In genomic region chr3R:29157418-29158398, dm6 we compare ENCODE assay signal across 6 fruit fly cellular contexts.
TF ChIP-seq lines count a peak whose summit lies in the region.

Gene rdog, plus strand, starts transcription at chr3R:29158122.

- no peak for TF ChIP-seq CTCF in whole organism, embryonic (GFP tag; optimal IDR thresholded peaks at IDR 0.05; lab: Kevin White, UChicago)

TF ChIP-seq in whole organism, 6 proteins besides CTCF, POLR2A, EP300 and RAD21:
- peak; percentile 97 for TF ChIP-seq pan (optimal IDR thresholded peaks at IDR 0.05; lab: Kevin White, UChicago)
- TF ChIP-seq EcR (GFP tag; optimal IDR thresholded peaks at IDR 0.05; lab: Kevin White, UChicago) = no peak

TF ChIP-seq in whole organism, adult, 20 proteins besides CTCF, POLR2A, EP300 and RAD21 (continues in another document):
- TF ChIP-seq CG12768 (GFP tag; optimal IDR thresholded peaks at IDR 0.05; lab: Kevin White, UChicago) = peak; percentile 86
- TF ChIP-seq CG33017 (tag; optimal IDR thresholded peaks at IDR 0.05; lab: Kevin White, UChicago) = peak; percentile 77
- peak; percentile 65 for TF ChIP-seq Crg-1 (GFP tag; optimal IDR thresholded peaks at IDR 0.05; lab: Kevin White, UChicago)
- TF ChIP-seq kay (GFP tag; lab: Kevin White, UChicago; ENCODE audit: borderline replicate concordance) = no peak
- TF ChIP-seq CG1620 (GFP tag; optimal IDR thresholded peaks at IDR 0.05; lab: Kevin White, UChicago) = peak; percentile 62
- TF ChIP-seq CG5204 (GFP tag; optimal IDR thresholded peaks at IDR 0.05; lab: Kevin White, UChicago) = no peak
- TF ChIP-seq CG7101 (tag; optimal IDR thresholded peaks at IDR 0.05; lab: Kevin White, UChicago) = peak; percentile 80
- peak; percentile 71 for TF ChIP-seq Mnt (GFP tag; optimal IDR thresholded peaks at IDR 0.05; lab: Kevin White, UChicago)
- peak in 1 of 2 experiments; percentile 10 for TF ChIP-seq cnc (optimal IDR thresholded peaks at IDR 0.05; lab: Kevin White, UChicago)
- TF ChIP-seq toe (GFP tag; optimal IDR thresholded peaks at IDR 0.05; lab: Kevin White, UChicago) = no peak
- TF ChIP-seq CG14711 (tag; optimal IDR thresholded peaks at IDR 0.05; lab: Kevin White, UChicago) = peak; percentile 63
- TF ChIP-seq CG7045 (GFP tag; optimal IDR thresholded peaks at IDR 0.05; lab: Kevin White, UChicago) = peak; percentile 82
- peak; percentile 97 for TF ChIP-seq ovo (GFP tag; optimal IDR thresholded peaks at IDR 0.05; lab: Kevin White, UChicago)
- TF ChIP-seq tj (GFP tag; optimal IDR thresholded peaks at IDR 0.05; lab: Kevin White, UChicago) = peak; percentile 59
- TF ChIP-seq Hr96 (GFP tag; optimal IDR thresholded peaks at IDR 0.05; lab: Kevin White, UChicago) = peak; percentile 89
- peak; percentile 74 for TF ChIP-seq cic (GFP tag; optimal IDR thresholded peaks at IDR 0.05; lab: Kevin White, UChicago)
- peak; percentile 73 for TF ChIP-seq pad (GFP tag; optimal IDR thresholded peaks at IDR 0.05; lab: Kevin White, UChicago)

TF ChIP-seq in whole organism, embryonic, 481 proteins besides CTCF, POLR2A, EP300 and RAD21 (continues in another document):
- peak; percentile 87 for TF ChIP-seq CG10543 (GFP tag; optimal IDR thresholded peaks at IDR 0.05; lab: Kevin White, UChicago)
- TF ChIP-seq Side (GFP tag; optimal IDR thresholded peaks at IDR 0.05; lab: Kevin White, UChicago) = peak; percentile 73
- peak; percentile 52 for TF ChIP-seq CG31441 (GFP tag; IDR thresholded peaks at IDR 0.05; lab: Robert Waterston, UW)
- peak; percentile 72 for TF ChIP-seq CG12219 (GFP tag; optimal IDR thresholded peaks at IDR 0.05; lab: Kevin White, UChicago)
- TF ChIP-seq Oaz (GFP tag; IDR thresholded peaks at IDR 0.05; lab: Robert Waterston, UW) = no peak
- no peak for TF ChIP-seq pita (GFP tag; optimal IDR thresholded peaks at IDR 0.05; lab: Kevin White, UChicago)
- TF ChIP-seq Dll (GFP tag; IDR thresholded peaks at IDR 0.05; lab: Robert Waterston, UW; ENCODE audit: partially characterized antibody) = no peak
- TF ChIP-seq CG18619 (GFP tag; optimal IDR thresholded peaks at IDR 0.05; lab: Kevin White, UChicago) = peak; percentile 73
- no peak for TF ChIP-seq h (optimal IDR thresholded peaks at IDR 0.05; lab: Kevin White, UChicago)
- peak; percentile 24 for TF ChIP-seq CG4328 (GFP tag; optimal IDR thresholded peaks at IDR 0.05; lab: Kevin White, UChicago)
- peak; percentile 46 for TF ChIP-seq CG10274 (GFP tag; optimal IDR thresholded peaks at IDR 0.05; lab: Kevin White, UChicago)
- peak; percentile 42; the same call in 1 of the 3 replicates for TF ChIP-seq CG34224 (GFP tag; IDR thresholded peaks at IDR 0.05; lab: Robert Waterston, UW; ENCODE audit: partially characterized antibody)
- peak; percentile 67 for TF ChIP-seq CG15514 (GFP tag; optimal IDR thresholded peaks at IDR 0.05; lab: Kevin White, UChicago)
- TF ChIP-seq CG13287 (GFP tag; IDR thresholded peaks at IDR 0.05; lab: Robert Waterston, UW; ENCODE audit: partially characterized antibody) = peak; percentile 35; the same call in 1 of the 2 replicates
- TF ChIP-seq dysf (GFP tag; IDR thresholded peaks at IDR 0.05; lab: Robert Waterston, UW) = peak; percentile 77
- peak; percentile 32; the same call in 1 of the 2 replicates for TF ChIP-seq ttk (GFP tag; IDR thresholded peaks at IDR 0.05; lab: Robert Waterston, UW)
- peak; percentile 80 for TF ChIP-seq ind (GFP tag; optimal IDR thresholded peaks at IDR 0.05; lab: Kevin White, UChicago)

TF ChIP-seq in whole organism, prepupa, 60 proteins besides CTCF, POLR2A, EP300 and RAD21 (continues in another document):
- TF ChIP-seq CG6276 (GFP tag; optimal IDR thresholded peaks at IDR 0.05; lab: Kevin White, UChicago) (peak; percentile 67), vri (GFP tag; optimal IDR thresholded peaks at IDR 0.05; lab: Kevin White, UChicago) (peak; percentile 74), cyc (GFP tag; optimal IDR thresholded peaks at IDR 0.05; lab: Kevin White, UChicago) (peak; percentile 86), Sox102F (GFP tag; optimal IDR thresholded peaks at IDR 0.05; lab: Kevin White, UChicago) (peak; percentile 90), Eip78C (GFP tag; lab: Kevin White, UChicago) (peak; percentile 98), CG6792 (GFP tag; optimal IDR thresholded peaks at IDR 0.05; lab: Kevin White, UChicago) (peak; percentile 88), pdm3 (GFP tag; optimal IDR thresholded peaks at IDR 0.05; lab: Kevin White, UChicago) (peak; percentile 85), Eip75B (GFP tag; optimal IDR thresholded peaks at IDR 0.05; lab: Kevin White, UChicago) (peak; percentile 89), fkh (GFP tag; optimal IDR thresholded peaks at IDR 0.05; lab: Kevin White, UChicago) (peak; percentile 40), ss (GFP tag; optimal IDR thresholded peaks at IDR 0.05; lab: Kevin White, UChicago) (peak in 1 of 2 experiments; percentile 85), Met (GFP tag; optimal IDR thresholded peaks at IDR 0.05; lab: Kevin White, UChicago) (peak; percentile 90), CG6854 (GFP tag; optimal IDR thresholded peaks at IDR 0.05; lab: Kevin White, UChicago) (peak; percentile 78), acj6 (GFP tag; optimal IDR thresholded peaks at IDR 0.05; lab: Kevin White, UChicago) (peak; percentile 88), fd59A (GFP tag; optimal IDR thresholded peaks at IDR 0.05; lab: Kevin White, UChicago) (peak; percentile 70), Gug (GFP tag; IDR thresholded peaks at IDR 0.05; lab: Robert Waterston, UW) (peak; percentile 46), CG1621 (tag; optimal IDR thresholded peaks at IDR 0.05; lab: Kevin White, UChicago) (peak; percentile 82), spab (GFP tag; optimal IDR thresholded peaks at IDR 0.05; lab: Kevin White, UChicago) (peak; percentile 73), CG11762 (GFP tag; optimal IDR thresholded peaks at IDR 0.05; lab: Kevin White, UChicago; ENCODE audit: insufficient read depth) (peak; percentile 74), Ets21C (GFP tag; optimal IDR thresholded peaks at IDR 0.05; lab: Kevin White, UChicago) (peak; percentile 78)

TF ChIP-seq in whole organism, pupa, 21 proteins besides CTCF, POLR2A, EP300 and RAD21 (continues in another document):
- TF ChIP-seq Pif1B (GFP tag; optimal IDR thresholded peaks at IDR 0.05; lab: Kevin White, UChicago) (peak; percentile 60), CG13204 (GFP tag; optimal IDR thresholded peaks at IDR 0.05; lab: Kevin White, UChicago) (no peak), CG8301 (tag; optimal IDR thresholded peaks at IDR 0.05; lab: Kevin White, UChicago) (peak; percentile 78), rn (GFP tag; IDR thresholded peaks at IDR 0.05; lab: Robert Waterston, UW) (no peak), EcR (GFP tag; optimal IDR thresholded peaks at IDR 0.05; lab: Kevin White, UChicago) (peak; percentile 41), CG10348 (GFP tag; IDR thresholded peaks at IDR 0.05; lab: Robert Waterston, UW) (0 out of 2 replicates have a peak, but pooled peaks have one; percentile 33), CG14655 (GFP tag; optimal IDR thresholded peaks at IDR 0.05; lab: Kevin White, UChicago) (no peak), CG34367 (tag; optimal IDR thresholded peaks at IDR 0.05; lab: Kevin White, UChicago) (peak; percentile 72), gl (tag; optimal IDR thresholded peaks at IDR 0.05; lab: Kevin White, UChicago) (peak; percentile 18), CG32121 (GFP tag; IDR thresholded peaks at IDR 0.05; lab: Robert Waterston, UW) (no peak), CG17806 (tag; optimal IDR thresholded peaks at IDR 0.05; lab: Kevin White, UChicago) (peak; percentile 71), Pif1A (GFP tag; optimal IDR thresholded peaks at IDR 0.05; lab: Kevin White, UChicago) (no peak), fd96Ca (GFP tag; IDR thresholded peaks at IDR 0.05; lab: Robert Waterston, UW) (peak; percentile 26; the same call in 1 of the 3 replicates), CG9948 (tag; optimal IDR thresholded peaks at IDR 0.05; lab: Kevin White, UChicago) (peak; percentile 73), CG15710 (tag; optimal IDR thresholded peaks at IDR 0.05; lab: Kevin White, UChicago) (peak; percentile 77), CG4496 (GFP tag; IDR thresholded peaks at IDR 0.05; lab: Robert Waterston, UW) (peak; percentile 59), Snoo (tag; optimal IDR thresholded peaks at IDR 0.05; lab: Kevin White, UChicago) (peak; percentile 82), CG8159 (tag; optimal IDR thresholded peaks at IDR 0.05; lab: Kevin White, UChicago) (peak; percentile 80), Ets98B (GFP tag; IDR thresholded peaks at IDR 0.05; lab: Robert Waterston, UW) (peak; percentile 40), D1 (tag; optimal IDR thresholded peaks at IDR 0.05; lab: Kevin White, UChicago) (no peak)

TF ChIP-seq in whole organism, wandering third instar larva, 38 proteins besides CTCF, POLR2A, EP300 and RAD21 (continues in another document):
- TF ChIP-seq psq (GFP tag; optimal IDR thresholded peaks at IDR 0.05; lab: Kevin White, UChicago) (peak; percentile 73), Vsx2 (GFP tag; optimal IDR thresholded peaks at IDR 0.05; lab: Kevin White, UChicago; ENCODE audit: partially characterized antibody) (no peak), Hr83 (GFP tag; optimal IDR thresholded peaks at IDR 0.05; lab: Kevin White, UChicago; ENCODE audit: poor library complexity, severe bottlenecking) (no peak), Myc (optimal IDR thresholded peaks at IDR 0.05; lab: Kevin White, UChicago) (no peak), jim (GFP tag; optimal IDR thresholded peaks at IDR 0.05; lab: Kevin White, UChicago) (no peak), Mio (GFP tag; optimal IDR thresholded peaks at IDR 0.05; lab: Kevin White, UChicago) (peak; percentile 29), N (GFP tag; optimal IDR thresholded peaks at IDR 0.05; lab: Kevin White, UChicago) (no peak), Sp1 (GFP tag; optimal IDR thresholded peaks at IDR 0.05; lab: Kevin White, UChicago) (peak; percentile 84), ey (GFP tag; optimal IDR thresholded peaks at IDR 0.05; lab: Kevin White, UChicago) (peak; percentile 87), Jra (GFP tag; optimal IDR thresholded peaks at IDR 0.05; lab: Kevin White, UChicago) (peak; percentile 74), brk (GFP tag; optimal IDR thresholded peaks at IDR 0.05; lab: Kevin White, UChicago) (no peak), CG32264 (GFP tag; optimal IDR thresholded peaks at IDR 0.05; lab: Kevin White, UChicago) (peak; percentile 50), dmrt93B (GFP tag; optimal IDR thresholded peaks at IDR 0.05; lab: Kevin White, UChicago) (peak; percentile 66), GATAd (GFP tag; optimal IDR thresholded peaks at IDR 0.05; lab: Kevin White, UChicago) (peak; percentile 34), Hnf4 (GFP tag; optimal IDR thresholded peaks at IDR 0.05; lab: Kevin White, UChicago) (peak; percentile 72), lola (GFP tag; optimal IDR thresholded peaks at IDR 0.05; lab: Kevin White, UChicago) (no peak), fru (GFP tag; optimal IDR thresholded peaks at IDR 0.05; lab: Kevin White, UChicago) (peak; percentile 91), dsf (GFP tag; optimal IDR thresholded peaks at IDR 0.05; lab: Kevin White, UChicago; ENCODE audit: borderline replicate concordance) (peak; percentile 30), tai (GFP tag; optimal IDR thresholded peaks at IDR 0.05; lab: Kevin White, UChicago) (no peak), br (GFP tag; optimal IDR thresholded peaks at IDR 0.05; lab: Kevin White, UChicago) (peak; percentile 85), CrebA (GFP tag; optimal IDR thresholded peaks at IDR 0.05; lab: Kevin White, UChicago; ENCODE audit: borderline replicate concordance) (no peak), HLH106 (tag; optimal IDR thresholded peaks at IDR 0.05; lab: Kevin White, UChicago) (peak; percentile 77)
